Fruit fly (Drosophila melanogaster) whole organism, prepupa: ENCODE data around the gene CG10674.

ENCODE experiments used
- Blimp-1 ChIP-seq: fragments of 200-800 bp; sonication (Bioruptor generic); optimal IDR thresholded peaks from 3 replicates; lab custom pipeline; 2017; ENCODE audit warnings: missing biosample characterization, missing genetic modification characterization, mild to moderate bottlenecking, moderate library complexity, missing genetic modification reagents
- CG10631 ChIP-seq: fragments of 200-800 bp; sonication (Bioruptor generic); optimal IDR thresholded peaks from 2 replicates; lab custom pipeline; 2016; ENCODE audit warnings: missing biosample characterization, missing genetic modification characterization
- CG10669 ChIP-seq: fragments of 200-800 bp; sonication (Bioruptor generic); optimal IDR thresholded peaks from 3 replicates; lab custom pipeline; 2018; ENCODE audit warnings: missing biosample characterization, mild to moderate bottlenecking, missing genetic modification characterization, moderate library complexity
- CG11902 ChIP-seq: fragments of 200-800 bp; sonication (Bioruptor generic); optimal IDR thresholded peaks from 3 replicates; lab custom pipeline; 2016; ENCODE audit warnings: missing biosample characterization, missing genetic modification characterization
- CG15336 ChIP-seq: fragments of 200-800 bp; sonication (Bioruptor generic); IDR thresholded peaks from 2 replicates; pipeline ENCODE4 v1.3.6; 2022; ENCODE audit warnings: missing biosample characterization, missing genetic modification characterization
- CG1621 ChIP-seq: fragments of 200-800 bp; sonication (Bioruptor generic); optimal IDR thresholded peaks from 3 replicates; lab custom pipeline; 2018; ENCODE audit warnings: missing biosample characterization, mild to moderate bottlenecking, missing genetic modification characterization
- CG16779 ChIP-seq: fragments of 200-800 bp; sonication (Bioruptor generic); optimal IDR thresholded peaks from 3 replicates; lab custom pipeline; 2017; ENCODE audit warnings: missing biosample characterization, mild to moderate bottlenecking, missing genetic modification characterization
- CG31627 ChIP-seq: fragments of 200-800 bp; sonication (Bioruptor generic); optimal IDR thresholded peaks from 3 replicates; lab custom pipeline; 2016; ENCODE audit warnings: missing biosample characterization, missing genetic modification characterization
- CG32006 ChIP-seq: fragments of 200-800 bp; sonication (Bioruptor generic); optimal IDR thresholded peaks from 3 replicates; lab custom pipeline; 2017; ENCODE audit warnings: missing biosample characterization, mild to moderate bottlenecking, missing genetic modification characterization
- CG34406 ChIP-seq: fragments of 200-800 bp; sonication (Bioruptor generic); optimal IDR thresholded peaks from 3 replicates; lab custom pipeline; 2016; ENCODE audit warnings: missing biosample characterization, missing genetic modification characterization
- CG3919 ChIP-seq: fragments of 200-800 bp; sonication (Bioruptor generic); optimal IDR thresholded peaks from 3 replicates; lab custom pipeline; 2016; ENCODE audit warnings: missing biosample characterization, missing genetic modification characterization
- CG4318 ChIP-seq: fragments of 200-800 bp; sonication (Bioruptor generic); optimal IDR thresholded peaks from 3 replicates; lab custom pipeline; 2017; ENCODE audit warnings: missing biosample characterization, mild to moderate bottlenecking, missing genetic modification characterization
- CG6163 ChIP-seq: fragments of 200-800 bp; sonication (Bioruptor generic); IDR thresholded peaks from 3 replicates; pipeline ENCODE4 v1.3.6; 2022; ENCODE audit warnings: missing biosample characterization, missing genetic modification characterization
- CG6276 ChIP-seq: fragments of 200-800 bp; sonication (Bioruptor generic); optimal IDR thresholded peaks from 2 replicates; lab custom pipeline; 2017; ENCODE audit warnings: missing biosample characterization, mild to moderate bottlenecking, missing genetic modification characterization
- CG6792 ChIP-seq: fragments of 200-800 bp; sonication (Bioruptor generic); optimal IDR thresholded peaks from 3 replicates; lab custom pipeline; 2016; ENCODE audit warnings: missing biosample characterization, missing genetic modification characterization
- CG6854 ChIP-seq: fragments of 200-800 bp; sonication (Bioruptor generic); optimal IDR thresholded peaks from 2 replicates; lab custom pipeline; 2017; ENCODE audit warnings: missing biosample characterization, mild to moderate bottlenecking, missing genetic modification characterization
- CG7368 ChIP-seq: fragments of 200-800 bp; sonication (Bioruptor generic); optimal IDR thresholded peaks from 3 replicates; lab custom pipeline; 2016; ENCODE audit warnings: missing biosample characterization, missing genetic modification characterization
- CG8119 ChIP-seq: fragments of 200-800 bp; sonication (Bioruptor generic); IDR thresholded peaks from 3 replicates; pipeline ENCODE4 v1.3.6; 2022; ENCODE audit warnings: missing biosample characterization, missing genetic modification characterization
- CG8319 ChIP-seq: fragments of 200-800 bp; sonication (Bioruptor generic); optimal IDR thresholded peaks from 3 replicates; lab custom pipeline; 2016; ENCODE audit warnings: missing biosample characterization, missing genetic modification characterization
- CG9139 ChIP-seq: fragments of 200-800 bp; sonication (Bioruptor generic); optimal IDR thresholded peaks from 3 replicates; lab custom pipeline; 2017; ENCODE audit warnings: missing biosample characterization, mild to moderate bottlenecking, missing genetic modification characterization
- Eip75B ChIP-seq: fragments of 200-800 bp; sonication (Bioruptor generic); optimal IDR thresholded peaks from 3 replicates; lab custom pipeline; 2016; ENCODE audit warnings: missing biosample characterization, missing genetic modification characterization
- Ets96B ChIP-seq: fragments of 200-800 bp; optimal IDR thresholded peaks from 2 replicates; lab custom pipeline; 2019; ENCODE audit warnings: missing biosample characterization, mild to moderate bottlenecking, missing genetic modification characterization, moderate library complexity
- Hr39 ChIP-seq: fragments of 200-800 bp; sonication (Bioruptor generic); optimal IDR thresholded peaks from 2 replicates; lab custom pipeline; 2016; ENCODE audit warnings: missing biosample characterization, missing genetic modification characterization
- Hr4 ChIP-seq: fragments of 200-800 bp; sonication (Bioruptor generic); optimal IDR thresholded peaks from 3 replicates; lab custom pipeline; 2016; ENCODE audit warnings: missing biosample characterization, missing genetic modification characterization
- Lpt ChIP-seq: fragments of 200-800 bp; sonication (Bioruptor generic); optimal IDR thresholded peaks from 3 replicates; lab custom pipeline; 2016; ENCODE audit warnings: missing biosample characterization, missing genetic modification characterization
- Smox ChIP-seq: fragments of 200-800 bp; sonication (Bioruptor generic); optimal IDR thresholded peaks from 3 replicates; lab custom pipeline; 2016; ENCODE audit warnings: missing biosample characterization, missing genetic modification characterization
- Sox102F ChIP-seq: fragments of 200-800 bp; sonication (Bioruptor generic); optimal IDR thresholded peaks from 2 replicates; lab custom pipeline; 2016; ENCODE audit warnings: missing biosample characterization, mild to moderate bottlenecking, missing genetic modification characterization
- Sox14 ChIP-seq: fragments of 200-800 bp; sonication (Bioruptor generic); optimal IDR thresholded peaks from 3 replicates; lab custom pipeline; 2016; ENCODE audit warnings: missing biosample characterization, missing genetic modification characterization
- Sox15 ChIP-seq: fragments of 200-800 bp; sonication (Bioruptor generic); optimal IDR thresholded peaks from 3 replicates; lab custom pipeline; 2016; ENCODE audit warnings: missing biosample characterization, missing genetic modification characterization
- achi ChIP-seq: fragments of 200-800 bp; sonication (Bioruptor generic); optimal IDR thresholded peaks from 3 replicates; lab custom pipeline; 2016; ENCODE audit warnings: missing biosample characterization, missing genetic modification characterization
- acj6 ChIP-seq: fragments of 200-800 bp; sonication (Bioruptor generic); optimal IDR thresholded peaks from 3 replicates; lab custom pipeline; 2016; ENCODE audit warnings: missing biosample characterization, missing genetic modification characterization
- cyc ChIP-seq: fragments of 200-800 bp; sonication (Bioruptor generic); optimal IDR thresholded peaks from 3 replicates; lab custom pipeline; 2016; ENCODE audit warnings: missing biosample characterization, missing genetic modification characterization
- dac ChIP-seq: fragments of 200-800 bp; sonication (Bioruptor generic); optimal IDR thresholded peaks from 2 replicates; lab custom pipeline; 2017; ENCODE audit warnings: missing biosample characterization, mild to moderate bottlenecking, missing genetic modification characterization
- dsx ChIP-seq: fragments of 200-800 bp; optimal IDR thresholded peaks from 3 replicates; lab custom pipeline; 2019; ENCODE audit warnings: missing biosample characterization, mild to moderate bottlenecking, missing genetic modification characterization, moderate library complexity; ENCODE audit not compliant: poor library complexity, severe bottlenecking
- eg ChIP-seq: fragments of 200-800 bp; sonication (Bioruptor generic); IDR thresholded peaks from 3 replicates; pipeline ENCODE4 v1.3.6; 2022; ENCODE audit warnings: missing biosample characterization, missing genetic modification characterization
- esn ChIP-seq: fragments of 200-800 bp; sonication (Bioruptor generic); optimal IDR thresholded peaks from 2 replicates; lab custom pipeline; 2016; ENCODE audit warnings: missing biosample characterization, mild to moderate bottlenecking, missing genetic modification characterization, moderate library complexity
- fd85E ChIP-seq: fragments of 200-800 bp; sonication (Bioruptor generic); optimal IDR thresholded peaks from 3 replicates; lab custom pipeline; 2016; ENCODE audit warnings: missing biosample characterization, missing genetic modification characterization
- fkh ChIP-seq: fragments of 200-800 bp; sonication (Bioruptor generic); optimal IDR thresholded peaks from 3 replicates; lab custom pipeline; 2017; ENCODE audit warnings: missing biosample characterization, mild to moderate bottlenecking, missing genetic modification characterization, moderate library complexity
- lz ChIP-seq: fragments of 200-800 bp; sonication (Bioruptor generic); optimal IDR thresholded peaks from 3 replicates; lab custom pipeline; 2016; ENCODE audit warnings: missing biosample characterization, missing genetic modification characterization
- net ChIP-seq: fragments of 200-800 bp; sonication (Bioruptor generic); optimal IDR thresholded peaks from 3 replicates; lab custom pipeline; 2016; ENCODE audit warnings: missing biosample characterization, missing genetic modification characterization
- pdm3 ChIP-seq: fragments of 200-800 bp; sonication (Bioruptor generic); optimal IDR thresholded peaks from 3 replicates; lab custom pipeline; 2016; ENCODE audit warnings: missing biosample characterization, missing genetic modification characterization
- salr ChIP-seq, 2 experiments: fragments of 200-800 bp; sonication (Bioruptor generic); optimal IDR thresholded peaks; 3 replicates each; lab custom pipeline; 2016 to 2018; ENCODE audit warnings: missing biosample characterization in 2 of 2, missing genetic modification characterization in 2 of 2, mild to moderate bottlenecking in 1 of 2
- spab ChIP-seq: fragments of 200-800 bp; sonication (Bioruptor generic); optimal IDR thresholded peaks from 2 replicates; lab custom pipeline; 2017; ENCODE audit warnings: missing biosample characterization, mild to moderate bottlenecking, missing genetic modification characterization, missing genetic modification reagents
- ss ChIP-seq, 2 experiments: fragments of 200-800 bp; sonication (Bioruptor generic); optimal IDR thresholded peaks; 2 replicates in 1 of 2; 3 replicates in 1 of 2; lab custom pipeline; 2017 to 2018; ENCODE audit warnings: mild to moderate bottlenecking in 2 of 2, missing biosample characterization in 2 of 2, missing genetic modification characterization in 2 of 2, moderate library complexity in 1 of 2
- topi ChIP-seq: fragments of 200-800 bp; sonication (Bioruptor generic); optimal IDR thresholded peaks from 3 replicates; lab custom pipeline; 2016; ENCODE audit warnings: missing biosample characterization, missing genetic modification characterization
- vri ChIP-seq: fragments of 200-800 bp; sonication (Bioruptor generic); optimal IDR thresholded peaks from 3 replicates; lab custom pipeline; 2016; ENCODE audit warnings: missing biosample characterization, mild to moderate bottlenecking, missing genetic modification characterization

CG10674 gene

dm6 chr3L:5182994-5183566 lies 47.0 kb upstream of the CG10674 start (continued):
- TF ChIP-seq CG32006 (peak; percentile 34), Smox (peak; percentile 55), CG31627 (GFP tag; lab: Kevin White, UChicago) (peak; percentile 52), ss (GFP tag; optimal IDR thresholded peaks at IDR 0.05; lab: Kevin White, UChicago) (no peak), fd85E (GFP tag; lab: Kevin White, UChicago) (no peak), Lpt (GFP tag; lab: Kevin White, UChicago) (no peak), topi (peak; percentile 62), net (no peak), CG4318 (GFP tag; lab: Kevin White, UChicago) (no peak), Eip75B (no peak), vri (GFP tag; lab: Kevin White, UChicago) (peak; percentile 35), Ets96B (tag; lab: Kevin White, UChicago) (peak; percentile 33), CG8319 (peak; percentile 14), Sox14 (GFP tag; lab: Kevin White, UChicago) (peak; percentile 27), Sox102F (peak; percentile 40), CG10669 (peak; percentile 25), achi (GFP tag; lab: Kevin White, UChicago) (peak; percentile 20), Blimp-1 (GFP tag; lab: Kevin White, UChicago) (no peak), CG9139 (GFP tag; lab: Kevin White, UChicago) (no peak), Sox15 (GFP tag; lab: Kevin White, UChicago) (peak; percentile 29), CG1621 (no peak), dsx (GFP tag; lab: Kevin White, UChicago) (no peak), acj6 (GFP tag; lab: Kevin White, UChicago) (peak; percentile 66), CG6792 (GFP tag; lab: Kevin White, UChicago) (peak; percentile 19), CG34406 (GFP tag; lab: Kevin White, UChicago) (peak; percentile 54), CG6276 (GFP tag; lab: Kevin White, UChicago) (no peak), CG10631 (GFP tag; lab: Kevin White, UChicago) (no peak), salr (GFP tag; optimal IDR thresholded peaks at IDR 0.05; lab: Kevin White, UChicago) (no peak), cyc (GFP tag; lab: Kevin White, UChicago) (peak; percentile 33), CG16779 (no peak), Hr39 (GFP tag; lab: Kevin White, UChicago) (peak; percentile 59), lz (no peak), dac (no peak), pdm3 (GFP tag; lab: Kevin White, UChicago) (peak; percentile 54), CG7368 (GFP tag; lab: Kevin White, UChicago) (no peak), CG15336 (GFP tag; lab: Robert Waterston, UW) (peak; percentile 43; the same call in 1 of the 2 replicates), CG11902 (GFP tag; lab: Kevin White, UChicago) (peak; percentile 2)

- peak; percentile 0 for TF ChIP-seq Hr4 (GFP tag; lab: Kevin White, UChicago)
- 0 out of 3 replicates have a peak, but pooled peaks have one; percentile 39 for TF ChIP-seq CG6163
- peak; percentile 52 for TF ChIP-seq CG31627 (GFP tag; lab: Kevin White, UChicago)
- TF ChIP-seq CG6854 (GFP tag; lab: Kevin White, UChicago), result no peak
- TF ChIP-seq dac, result no peak
- no peak for TF ChIP-seq fd85E (GFP tag; lab: Kevin White, UChicago)
- peak; percentile 32 for TF ChIP-seq Eip75B
- no peak for TF ChIP-seq Lpt (GFP tag; lab: Kevin White, UChicago)
- peak; percentile 29 for TF ChIP-seq spab (GFP tag; lab: Kevin White, UChicago)
- peak; percentile 30 for TF ChIP-seq Hr39 (GFP tag; lab: Kevin White, UChicago)
- TF ChIP-seq CG32006, result peak; percentile 34
- TF ChIP-seq Sox14 (GFP tag; lab: Kevin White, UChicago), result peak; percentile 10
- TF ChIP-seq esn (GFP tag; lab: Kevin White, UChicago), result peak; percentile 40
- peak; percentile 33; the same call in 1 of the 2 replicates for TF ChIP-seq CG15336 (GFP tag; lab: Robert Waterston, UW)
- peak; percentile 41 for TF ChIP-seq Sox102F
- no peak for TF ChIP-seq Sox15 (GFP tag; lab: Kevin White, UChicago)
- TF ChIP-seq fkh (GFP tag; lab: Kevin White, UChicago), result no peak
- peak; percentile 7 for TF ChIP-seq cyc (GFP tag; lab: Kevin White, UChicago)
- no peak for TF ChIP-seq Blimp-1 (GFP tag; lab: Kevin White, UChicago)
- 0 out of 3 replicates have a peak, but pooled peaks have one; percentile 28 for TF ChIP-seq eg (GFP tag; lab: Robert Waterston, UW)
- peak; percentile 36 for TF ChIP-seq CG3919 (GFP tag; lab: Kevin White, UChicago)
- no peak for TF ChIP-seq CG4318 (GFP tag; lab: Kevin White, UChicago)
- peak; percentile 44 for TF ChIP-seq CG8319
- TF ChIP-seq CG8119 (GFP tag; lab: Robert Waterston, UW), result 0 out of 3 replicates have a peak, but pooled peaks have one; percentile 21
- TF ChIP-seq pdm3 (GFP tag; lab: Kevin White, UChicago), result peak; percentile 40
Measured at dm6 chr3L:5182255-5182993, 46.3 kb upstream of the CG10674 start.
